Worm (Caenorhabditis elegans) whole organism, late embryonic: ENCODE results near the gene zhit-1.

Source experiments
- C08G9.2 ChIP-seq: sonication (generic microtip); optimal IDR thresholded peaks from 2 replicates; lab custom pipeline; 2016; ENCODE audit warnings: mild to moderate bottlenecking, missing genetic modification characterization, moderate library complexity, missing compliant biosample characterization
- K09A11.1 ChIP-seq: sonication (generic microtip); optimal IDR thresholded peaks from 2 replicates; lab custom pipeline; 2017; ENCODE audit warnings: antibody characterized with exemption, mild to moderate bottlenecking, missing genetic modification characterization, missing compliant biosample characterization; ENCODE audit not compliant: insufficient read depth
- Y22D7AL.16 ChIP-seq: sonication (generic microtip); optimal IDR thresholded peaks from 2 replicates; lab custom pipeline; 2016; ENCODE audit warnings: missing genetic modification characterization, missing compliant biosample characterization
- ahr-1 ChIP-seq: sonication (generic microtip); optimal IDR thresholded peaks from 2 replicates; lab custom pipeline; 2016; ENCODE audit warnings: missing genetic modification characterization, missing compliant biosample characterization
- ceh-18 ChIP-seq: sonication (generic microtip); optimal IDR thresholded peaks from 2 replicates; lab custom pipeline; 2016; ENCODE audit warnings: missing genetic modification characterization, missing compliant biosample characterization
- ceh-19 ChIP-seq: fragments of 200-800 bp; sonication (Bioruptor generic); optimal IDR thresholded peaks from 2 replicates; lab custom pipeline; 2018; ENCODE audit warnings: mild to moderate bottlenecking, missing genetic modification characterization, missing compliant biosample characterization
- ceh-22 ChIP-seq: sonication (generic microtip); optimal IDR thresholded peaks from 2 replicates; lab custom pipeline; 2017; ENCODE audit warnings: missing biosample characterization, missing genetic modification characterization
- ceh-31 ChIP-seq: sonication (generic microtip); optimal IDR thresholded peaks from 2 replicates; lab custom pipeline; 2016; ENCODE audit warnings: missing genetic modification characterization, missing compliant biosample characterization
- ceh-34 ChIP-seq: sonication (generic microtip); optimal IDR thresholded peaks from 2 replicates; lab custom pipeline; 2016; ENCODE audit warnings: mild to moderate bottlenecking, missing genetic modification characterization, missing compliant biosample characterization
- ceh-45 ChIP-seq: fragments of 200-800 bp; sonication (Bioruptor generic); IDR thresholded peaks from 2 replicates; pipeline ENCODE4 v1.3.6; 2022; ENCODE audit warnings: missing genetic modification reagents, missing genetic modification characterization, missing compliant biosample characterization
- ceh-9 ChIP-seq: sonication (generic microtip); optimal IDR thresholded peaks from 2 replicates; lab custom pipeline; 2016; ENCODE audit warnings: mild to moderate bottlenecking, missing genetic modification characterization, inconsistent platforms, missing compliant biosample characterization
- che-1 ChIP-seq: sonication (generic microtip); optimal IDR thresholded peaks from 2 replicates; lab custom pipeline; 2016; ENCODE audit warnings: mild to moderate bottlenecking, missing genetic modification characterization, missing compliant biosample characterization
- dmd-4 ChIP-seq: sonication (generic microtip); optimal IDR thresholded peaks from 2 replicates; lab custom pipeline; 2016; ENCODE audit warnings: borderline replicate concordance, missing genetic modification characterization, missing compliant biosample characterization
- dve-1 ChIP-seq: sonication (generic microtip); optimal IDR thresholded peaks from 2 replicates; lab custom pipeline; 2017; ENCODE audit warnings: antibody characterized with exemption, mild to moderate bottlenecking, missing genetic modification characterization, missing compliant biosample characterization
- elt-2 ChIP-seq: sonication (generic microtip); optimal IDR thresholded peaks from 2 replicates; lab custom pipeline; 2016; ENCODE audit warnings: missing genetic modification reagents, missing genetic modification characterization, missing compliant biosample characterization
- ets-4 ChIP-seq: sonication (generic microtip); optimal IDR thresholded peaks from 2 replicates; lab custom pipeline; 2016; ENCODE audit warnings: missing genetic modification characterization, missing compliant biosample characterization
- fkh-10 ChIP-seq: fragments of 150-350 bp; optimal IDR thresholded peaks from 2 replicates; lab custom pipeline; 2014; ENCODE audit warnings: missing biosample characterization, missing genetic modification reagents, missing genetic modification characterization
- hlh-13 ChIP-seq: fragments of 200-800 bp; sonication (Bioruptor generic); optimal IDR thresholded peaks from 2 replicates; lab custom pipeline; 2018; ENCODE audit warnings: mild to moderate bottlenecking, missing genetic modification characterization, missing compliant biosample characterization
- hlh-15 ChIP-seq: sonication (generic microtip); optimal IDR thresholded peaks from 2 replicates; lab custom pipeline; 2016; ENCODE audit warnings: missing genetic modification characterization, missing compliant biosample characterization
- hlh-30 ChIP-seq: sonication (generic microtip); optimal IDR thresholded peaks from 2 replicates; lab custom pipeline; 2017; ENCODE audit warnings: antibody characterized with exemption, missing genetic modification characterization, missing compliant biosample characterization; ENCODE audit not compliant: insufficient read depth
- lim-6 ChIP-seq: sonication (generic microtip); optimal IDR thresholded peaks from 2 replicates; lab custom pipeline; 2016; ENCODE audit warnings: missing genetic modification characterization, missing compliant biosample characterization
- mec-3 ChIP-seq: sonication (generic microtip); optimal IDR thresholded peaks from 2 replicates; lab custom pipeline; 2016; ENCODE audit warnings: borderline replicate concordance, missing genetic modification characterization, missing compliant biosample characterization
- nfya-1 ChIP-seq: sonication (generic microtip); optimal IDR thresholded peaks from 2 replicates; lab custom pipeline; 2017; ENCODE audit warnings: missing genetic modification characterization, mild to moderate bottlenecking, missing compliant biosample characterization, antibody characterized with exemption, moderate library complexity
- nhr-11 ChIP-seq: fragments of 150-350 bp; optimal IDR thresholded peaks from 2 replicates; lab custom pipeline; 2014; ENCODE audit warnings: missing biosample characterization, missing genetic modification characterization
- pha-4 ChIP-seq: fragments of 150-350 bp; optimal IDR thresholded peaks from 2 replicates; lab custom pipeline; 2018; ENCODE audit warnings: missing biosample characterization, missing genetic modification reagents, missing genetic modification characterization
- pqm-1 ChIP-seq: sonication (generic microtip); optimal IDR thresholded peaks from 2 replicates; lab custom pipeline; 2016; ENCODE audit warnings: missing genetic modification characterization, missing compliant biosample characterization
- pros-1 ChIP-seq: fragments of 150-350 bp; optimal IDR thresholded peaks from 2 replicates; lab custom pipeline; 2014; ENCODE audit warnings: missing biosample characterization, missing genetic modification reagents, missing genetic modification characterization
- rnt-1 ChIP-seq: sonication (generic microtip); optimal IDR thresholded peaks from 2 replicates; lab custom pipeline; 2016; ENCODE audit warnings: missing genetic modification characterization, missing compliant biosample characterization
- sox-4 ChIP-seq: sonication (generic microtip); optimal IDR thresholded peaks from 2 replicates; lab custom pipeline; 2017; ENCODE audit warnings: mild to moderate bottlenecking, missing genetic modification characterization, inconsistent platforms, missing compliant biosample characterization
- syd-9 ChIP-seq: sonication (generic microtip); optimal IDR thresholded peaks from 2 replicates; lab custom pipeline; 2016; ENCODE audit warnings: mild to moderate bottlenecking, missing genetic modification characterization, moderate library complexity, missing compliant biosample characterization
- tbx-2 ChIP-seq: sonication (generic microtip); optimal IDR thresholded peaks from 2 replicates; lab custom pipeline; 2016; ENCODE audit warnings: missing genetic modification characterization, missing compliant biosample characterization
- unc-3 ChIP-seq, 2 experiments: fragments of 200-800 bp in 1 of 2; sonication (Bioruptor generic) in 1 of 2; sonication (generic microtip) in 1 of 2; conservative IDR thresholded peaks in 1 of 2; optimal IDR thresholded peaks in 1 of 2; 2 replicates each; pipeline versions ENCODE4 v1.3.6 to Lab custom; 2016 to 2022; ENCODE audit warnings: missing compliant biosample characterization in 2 of 2, missing genetic modification characterization in 2 of 2, missing genetic modification reagents in 1 of 2
- unc-86 ChIP-seq: sonication (generic microtip); optimal IDR thresholded peaks from 2 replicates; lab custom pipeline; 2016; ENCODE audit warnings: missing genetic modification characterization, missing compliant biosample characterization

Gene zhit-1

DNA sequence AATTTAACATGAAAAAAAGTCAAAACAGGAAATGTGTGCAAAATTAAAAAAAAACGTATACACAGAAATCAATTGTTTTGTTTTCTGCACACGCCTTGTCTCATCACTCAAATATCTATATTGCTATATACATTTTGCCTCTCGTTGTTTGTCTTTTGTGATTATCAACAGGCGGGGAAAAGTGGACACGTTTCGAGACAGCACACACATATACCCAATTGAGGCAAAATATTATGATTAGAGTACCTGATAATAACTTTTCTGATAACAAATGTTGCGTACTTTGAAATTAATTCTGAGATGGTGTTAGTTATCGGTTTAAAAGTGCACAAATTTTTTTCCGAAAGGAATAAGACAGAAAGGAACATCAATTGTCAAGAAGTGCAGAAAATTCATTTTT lies 36.5 kb downstream of the zhit-1 start:
- TF ChIP-seq elt-2 (tag; lab: Kevin White, UChicago) (peak; percentile 91), dve-1 (tag; lab: Kevin White, UChicago) (no peak)

DNA sequence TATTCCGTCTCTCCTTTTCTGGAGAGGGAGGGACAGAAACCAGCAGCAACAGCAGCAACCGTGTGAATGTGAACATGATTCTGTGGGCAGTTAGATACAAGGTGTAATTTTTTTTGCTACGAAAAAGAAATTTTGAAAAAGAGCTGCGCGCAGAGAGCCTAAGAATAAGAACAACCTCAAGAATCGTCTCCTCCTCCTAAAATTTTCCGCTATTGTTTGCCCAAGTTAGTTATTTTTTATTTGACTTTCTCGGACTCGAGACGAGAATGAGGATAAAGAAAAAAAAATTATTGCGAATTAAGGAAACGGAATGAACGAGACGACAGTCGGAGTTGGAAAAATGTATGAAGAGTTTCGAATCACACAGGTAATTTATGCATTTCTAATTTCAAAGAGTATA lies 37.8 kb downstream of the zhit-1 start, which contains the start of gene glb-5:
glb-5 (plus strand) TSS at position 301 of the 400 bp plus-strand sequence.
- TF ChIP-seq dve-1 (tag; lab: Kevin White, UChicago) (no peak), fkh-10 (GFP tag; lab: Kevin White, UChicago) (no peak), ceh-45 (GFP tag; lab: Robert Waterston, UW) (no peak), syd-9 (tag; lab: Kevin White, UChicago) (no peak), rnt-1 (no peak), nhr-11 (tag; lab: Kevin White, UChicago) (no peak), hlh-13 (no peak), che-1 (tag; lab: Kevin White, UChicago) (no peak), unc-3 (GFP tag; conservative IDR thresholded peaks at IDR 0.05; lab: Robert Waterston, UW) (no peak), unc-3 (tag; optimal IDR thresholded peaks at IDR 0.05; lab: Kevin White, UChicago) (no peak), unc-86 (tag; lab: Kevin White, UChicago) (no peak), ceh-22 (tag; lab: Kevin White, UChicago) (no peak), ets-4 (no peak), mec-3 (tag; lab: Kevin White, UChicago) (no peak), dmd-4 (no peak), ahr-1 (no peak), ceh-34 (tag; lab: Kevin White, UChicago) (no peak), ceh-9 (tag; lab: Kevin White, UChicago) (no peak), sox-4 (tag; lab: Kevin White, UChicago) (no peak), ceh-19 (no peak), hlh-30 (tag; lab: Kevin White, UChicago) (no peak)
- TF ChIP-seq, all 69 proteins: peak for 0

DNA sequence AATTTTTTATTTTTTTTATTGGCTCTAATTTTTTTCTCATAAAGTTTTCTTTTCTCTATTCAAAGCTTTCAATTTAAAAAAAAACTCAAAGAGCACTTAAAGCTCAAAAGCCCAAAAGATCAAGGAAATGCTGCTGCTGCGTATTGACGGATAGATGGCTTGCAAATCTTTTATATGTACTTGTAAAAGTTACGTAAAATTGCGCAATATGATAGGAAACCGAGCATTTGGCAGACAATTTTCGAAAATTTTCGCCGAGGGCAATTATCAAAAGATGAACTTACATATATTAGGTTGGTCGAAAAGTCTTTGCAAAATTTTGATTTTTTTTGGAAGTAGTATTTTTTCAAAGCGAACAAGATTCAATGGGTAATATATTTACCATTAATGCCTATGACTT lies 47.9 kb downstream of the zhit-1 start:
- TF ChIP-seq tbx-2 (tag; lab: Kevin White, UChicago) (no peak), ceh-31 (no peak), nfya-1 (tag; lab: Kevin White, UChicago) (no peak), ceh-18 (tag; lab: Kevin White, UChicago) (no peak), K09A11.1 (tag; lab: Kevin White, UChicago) (no peak), pha-4 (no peak), pros-1 (tag; lab: Kevin White, UChicago) (no peak), hlh-15 (tag; lab: Kevin White, UChicago) (no peak), unc-86 (tag; lab: Kevin White, UChicago) (no peak), C08G9.2 (tag; lab: Kevin White, UChicago) (no peak), ceh-34 (tag; lab: Kevin White, UChicago) (no peak), lim-6 (no peak), pqm-1 (tag; lab: Kevin White, UChicago) (no peak), unc-3 (GFP tag; conservative IDR thresholded peaks at IDR 0.05; lab: Robert Waterston, UW) (no peak), unc-3 (tag; optimal IDR thresholded peaks at IDR 0.05; lab: Kevin White, UChicago) (no peak)

DNA sequence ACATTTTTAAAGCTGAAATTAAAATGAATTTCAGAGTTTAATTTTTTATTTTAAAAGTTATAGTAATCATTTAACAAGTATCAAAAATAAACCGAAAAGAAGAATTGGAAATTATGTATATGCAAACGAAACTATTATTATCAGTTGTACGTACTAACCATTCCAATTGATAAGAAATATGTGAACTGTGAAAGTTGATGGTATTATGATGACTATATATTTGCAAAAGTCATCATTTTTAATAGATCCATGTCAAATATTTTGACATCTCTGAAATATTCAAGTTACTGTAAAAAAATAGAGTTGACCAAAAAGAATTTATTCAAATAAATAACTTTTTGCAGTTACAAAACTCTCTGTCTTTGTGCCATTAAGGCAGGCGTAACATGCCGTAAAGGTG lies 48.3 kb downstream of the zhit-1 start, which contains the start of gene ugt-48:
ugt-48 (minus strand) TSS at position 12 of the 400 bp plus-strand sequence.
- TF ChIP-seq ceh-18 (tag; lab: Kevin White, UChicago) (no peak), dve-1 (tag; lab: Kevin White, UChicago) (no peak), Y22D7AL.16 (tag; lab: Kevin White, UChicago) (no peak), ceh-22 (tag; lab: Kevin White, UChicago) (no peak), C08G9.2 (tag; lab: Kevin White, UChicago) (no peak), hlh-30 (tag; lab: Kevin White, UChicago) (no peak)
